Worm (Caenorhabditis elegans): Measurements from ENCODE around the gene H23L24.1.
A peak's percentile ranks its signal among the peaks of the same experiment; 100 is the strongest.

Gene H23L24.1

DNA sequence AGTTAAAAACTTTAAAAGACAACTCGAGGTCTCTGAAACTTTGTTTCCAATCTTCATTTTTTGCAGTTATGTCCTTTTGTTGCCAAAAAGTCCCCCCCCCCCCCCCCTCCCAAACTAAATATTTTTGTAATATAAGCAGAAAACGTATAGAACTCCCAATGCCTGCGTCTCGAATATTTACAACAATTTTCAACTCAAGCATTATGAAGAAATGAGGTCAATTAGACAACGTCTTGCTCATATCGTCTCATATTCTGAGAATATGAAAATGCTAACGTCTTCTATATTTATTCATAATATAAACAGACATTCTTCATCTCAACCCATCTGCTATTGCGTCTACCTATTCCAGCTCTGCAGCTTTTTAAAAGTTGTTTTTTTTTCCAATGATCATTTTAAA, at the start of gene H23L24.1:
H23L24.1 (plus strand) TSS at position 301 of the 400 bp plus-strand sequence.
- TF ChIP-seq zag-1 (tag; optimal IDR thresholded peaks at IDR 0.05) (no peak), hpl-2 (GFP tag; optimal IDR thresholded peaks at IDR 0.05) (no peak), nhr-90 (tag; optimal IDR thresholded peaks at IDR 0.05; ENCODE audit: poor library complexity) (no peak), dsc-1 (tag; optimal IDR thresholded peaks at IDR 0.05) (no peak), sox-4 (tag; optimal IDR thresholded peaks at IDR 0.05) (no peak), mep-1 (tag; optimal IDR thresholded peaks at IDR 0.05) (no peak), alr-1 (tag; optimal IDR thresholded peaks at IDR 0.05; ENCODE audit: borderline replicate concordance) (no peak), nhr-237 (tag; optimal IDR thresholded peaks at IDR 0.05) (no peak), C04F5.9 (tag; optimal IDR thresholded peaks at IDR 0.05) (no peak), elt-2 (tag; optimal IDR thresholded peaks at IDR 0.05) (no peak), nhr-12 (tag; optimal IDR thresholded peaks at IDR 0.05) (no peak), unc-130 (tag; optimal IDR thresholded peaks at IDR 0.05) (no peak), F16B12.6 (tag; optimal IDR thresholded peaks at IDR 0.05) (no peak), fkh-8 (tag; optimal IDR thresholded peaks at IDR 0.05) (no peak), snpc-4 (tag; optimal IDR thresholded peaks at IDR 0.05) (no peak)

DNA sequence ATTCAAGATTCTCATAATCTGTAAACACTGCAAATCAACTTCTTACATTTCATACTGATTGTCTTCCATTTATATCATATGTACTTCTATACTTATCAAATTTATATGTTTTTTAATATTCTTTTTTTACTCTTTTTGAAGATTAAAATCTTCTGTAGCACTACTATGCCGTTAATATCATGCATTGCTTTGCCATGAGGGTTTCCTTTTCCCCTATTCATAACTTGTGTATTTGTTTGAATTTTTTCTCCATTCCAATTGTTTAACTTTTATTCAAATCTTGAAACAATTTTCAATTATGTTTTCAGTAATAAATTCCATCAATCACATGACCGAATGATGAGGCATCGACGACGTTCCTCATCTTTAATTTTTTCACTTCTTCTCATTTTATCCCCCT, 49.6 kb upstream of the H23L24.1 start, which contains the start of gene cdh-5:
cdh-5 (plus strand) TSS at position 301 of the 400 bp plus-strand sequence.
- TF ChIP-seq ceh-88 (GFP tag; IDR thresholded peaks at IDR 0.05) (no peak), lin-13 (GFP tag; optimal IDR thresholded peaks at IDR 0.05) (no peak), unc-30 (tag; optimal IDR thresholded peaks at IDR 0.05) (no peak), mdl-1 (tag; optimal IDR thresholded peaks at IDR 0.05) (no peak), dpl-1 (GFP tag; optimal IDR thresholded peaks at IDR 0.05) (no peak), pqm-1 (tag; optimal IDR thresholded peaks at IDR 0.05) (no peak), lin-14 (GFP tag; optimal IDR thresholded peaks at IDR 0.05) (no peak), blmp-1 (tag; optimal IDR thresholded peaks at IDR 0.05) (no peak)

DNA sequence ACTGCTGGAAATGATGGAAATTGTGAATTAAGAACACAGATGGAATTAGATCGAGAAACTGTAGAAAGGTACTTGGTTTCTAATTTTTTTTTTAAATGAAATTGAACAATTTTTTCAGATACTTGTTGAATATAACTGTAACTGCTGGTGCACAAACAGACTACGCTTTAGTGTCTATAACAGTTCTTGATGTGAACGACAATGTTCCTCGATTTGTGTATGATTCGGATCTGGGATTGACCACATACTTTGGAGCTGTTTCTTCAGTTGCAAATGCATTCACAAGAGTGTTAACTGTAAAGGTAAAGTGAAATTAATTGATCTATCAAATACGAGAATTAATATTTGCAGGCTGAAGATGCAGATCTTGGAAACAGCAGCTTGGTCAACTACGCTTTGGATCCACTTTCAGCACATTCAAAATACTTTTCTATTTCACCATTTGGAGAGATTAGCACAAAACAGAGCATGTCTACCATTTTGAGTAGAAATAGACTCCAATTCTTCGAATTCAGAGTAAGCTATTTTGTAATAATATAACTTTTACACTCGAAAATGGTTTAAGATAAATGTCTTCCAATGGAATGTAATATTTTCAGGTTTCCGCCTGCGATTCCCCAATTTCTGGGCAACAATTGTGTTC, 44.4 kb upstream of the H23L24.1 start:
- TF ChIP-seq mdl-1 (tag; optimal IDR thresholded peaks at IDR 0.05) (no peak), unc-130 (tag; optimal IDR thresholded peaks at IDR 0.05) (no peak), C16A3.4 (tag; optimal IDR thresholded peaks at IDR 0.05) (no peak), pag-3 (tag; optimal IDR thresholded peaks at IDR 0.05; ENCODE audit: borderline replicate concordance, insufficient read depth) (no peak), efl-1 (optimal IDR thresholded peaks at IDR 0.05) (no peak), efl-1 (GFP tag; optimal IDR thresholded peaks at IDR 0.05 in 1 of 2) (peak in 1 of 2 experiments; percentile 26), aha-1 (tag; optimal IDR thresholded peaks at IDR 0.05) (no peak)

DNA sequence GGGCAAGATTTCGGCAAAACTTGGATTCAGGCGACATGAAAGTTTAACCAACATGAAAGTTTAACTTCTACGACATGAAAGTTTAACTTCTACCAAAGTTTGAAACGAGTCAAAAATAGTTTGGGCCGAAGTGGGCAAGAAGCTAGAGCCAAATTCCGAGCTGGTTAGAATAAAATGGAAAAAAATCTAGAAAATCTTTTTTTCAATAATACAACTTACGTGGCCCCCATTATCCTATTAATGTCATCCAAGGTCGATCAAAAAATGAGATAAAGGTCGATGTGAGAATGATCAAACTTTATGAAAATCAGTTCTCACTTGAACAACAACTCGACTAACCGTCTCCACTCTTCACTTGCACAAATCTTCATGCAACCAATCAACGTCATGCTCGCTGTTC, 41.0 kb upstream of the H23L24.1 start, which contains the start of gene F08B4.8:
F08B4.8 (plus strand) TSS at position 301 of the 400 bp plus-strand sequence.
- TF ChIP-seq nhr-28 (tag; optimal IDR thresholded peaks at IDR 0.05) (no peak), unc-130 (tag; optimal IDR thresholded peaks at IDR 0.05) (no peak), ceh-8 (GFP tag; optimal IDR thresholded peaks at IDR 0.05) (no peak), egl-13 (tag; optimal IDR thresholded peaks at IDR 0.05) (no peak), nhr-237 (tag; optimal IDR thresholded peaks at IDR 0.05) (no peak), mep-1 (tag; optimal IDR thresholded peaks at IDR 0.05) (no peak), aha-1 (tag; optimal IDR thresholded peaks at IDR 0.05) (no peak), egl-27 (tag; optimal IDR thresholded peaks at IDR 0.05) (no peak), C34B4.2 (tag; optimal IDR thresholded peaks at IDR 0.05) (no peak), grh-1 (GFP tag; IDR thresholded peaks at IDR 0.05) (no peak), ceh-82 (tag; optimal IDR thresholded peaks at IDR 0.05) (no peak), fos-1 (tag; optimal IDR thresholded peaks at IDR 0.05) (no peak), dpl-1 (GFP tag; optimal IDR thresholded peaks at IDR 0.05) (no peak), elt-2 (tag; optimal IDR thresholded peaks at IDR 0.05) (no peak), ceh-63 (GFP tag; optimal IDR thresholded peaks at IDR 0.05) (no peak)

All from whole organism, L1 larva.